Comparison of ENCODE assay signal across 2 fruit fly cellular contexts in the genomic region with DNA sequence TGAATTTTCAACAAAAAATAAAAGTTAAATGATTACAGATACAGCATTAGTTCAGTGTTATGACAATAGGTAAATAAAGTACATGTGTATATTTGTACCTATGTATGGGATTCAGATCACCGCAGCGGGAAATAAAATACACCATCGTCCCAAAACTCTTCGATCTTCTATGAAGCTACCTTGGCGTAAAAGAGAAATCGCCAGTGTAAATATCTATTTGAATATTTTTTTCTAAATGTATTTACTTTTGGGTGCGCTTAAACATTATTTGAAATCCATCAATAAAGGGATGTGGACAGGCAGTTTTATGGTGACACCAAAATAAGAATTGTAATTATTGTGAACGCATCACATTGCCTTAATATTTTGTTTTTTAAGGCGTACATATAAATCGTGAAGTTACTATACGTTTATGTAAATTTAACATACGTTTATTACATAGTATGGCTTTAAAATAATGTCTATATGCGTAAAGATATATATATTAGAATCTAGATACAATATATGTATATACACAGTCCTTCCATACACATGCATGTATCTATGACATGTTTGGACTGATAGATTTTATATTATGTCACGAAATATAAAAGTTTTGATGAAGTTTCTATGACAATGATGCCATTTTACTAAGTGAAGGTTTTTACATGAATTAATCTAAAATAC.
A peak's percentile ranks its signal among the peaks of the same experiment; 100 is the strongest.
TF ChIP-seq lines count a peak whose summit lies in the region.

Gene anne, plus strand, starts transcription at position 263 of the 666 bp plus-strand sequence.

TF ChIP-seq in whole organism, embryonic, 481 proteins besides CTCF, POLR2A, EP300 and RAD21 (continued from another document and continues in another):
- TF ChIP-seq CG2712 (tag; optimal IDR thresholded peaks at IDR 0.05; lab: Kevin White, UChicago), result peak; percentile 64
- peak; percentile 1 for TF ChIP-seq unpg (GFP tag; optimal IDR thresholded peaks at IDR 0.05; lab: Kevin White, UChicago)
- no peak for TF ChIP-seq gcm2 (GFP tag; optimal IDR thresholded peaks at IDR 0.05; lab: Kevin White, UChicago)
- no peak for TF ChIP-seq luna (GFP tag; optimal IDR thresholded peaks at IDR 0.05; lab: Kevin White, UChicago)
- TF ChIP-seq CG17361 (GFP tag; IDR thresholded peaks at IDR 0.05; lab: Robert Waterston, UW), result 0 out of 3 replicates have a peak, but pooled peaks have one; percentile 36
- TF ChIP-seq CG2199 (GFP tag; IDR thresholded peaks at IDR 0.05; lab: Robert Waterston, UW), result peak; percentile 83; the same call in 2 of the 3 replicates
- no peak for TF ChIP-seq CG8478 (optimal IDR thresholded peaks at IDR 0.05; lab: Kevin White, UChicago)
- 0 out of 2 replicates have a peak, but pooled peaks have one; percentile 47 for TF ChIP-seq CG32767 (GFP tag; IDR thresholded peaks at IDR 0.05; lab: Robert Waterston, UW)
- TF ChIP-seq Adf1 (GFP tag; IDR thresholded peaks at IDR 0.05; lab: Robert Waterston, UW), result no peak
- TF ChIP-seq sug (tag; optimal IDR thresholded peaks at IDR 0.05; lab: Kevin White, UChicago), result peak; percentile 29
- TF ChIP-seq CG13296 (GFP tag; optimal IDR thresholded peaks at IDR 0.05; lab: Kevin White, UChicago), result no peak
- no peak for TF ChIP-seq jumu (GFP tag; optimal IDR thresholded peaks at IDR 0.05; lab: Kevin White, UChicago)
- TF ChIP-seq CG18764 (GFP tag; optimal IDR thresholded peaks at IDR 0.05; lab: Kevin White, UChicago), result peak; percentile 41
- peak; percentile 86 for TF ChIP-seq row (GFP tag; IDR thresholded peaks at IDR 0.05; lab: Robert Waterston, UW)
- TF ChIP-seq CG10654 (GFP tag; optimal IDR thresholded peaks at IDR 0.05; lab: Kevin White, UChicago), result no peak
- no peak for TF ChIP-seq Fer1 (GFP tag; optimal IDR thresholded peaks at IDR 0.05; lab: Kevin White, UChicago)
- TF ChIP-seq MESR4 (GFP tag; optimal IDR thresholded peaks at IDR 0.05; lab: Kevin White, UChicago), result peak; percentile 28
- peak; percentile 21 for TF ChIP-seq Hsf (GFP tag; optimal IDR thresholded peaks at IDR 0.05; lab: Kevin White, UChicago)
- TF ChIP-seq gsb-n (tag; optimal IDR thresholded peaks at IDR 0.05; lab: Kevin White, UChicago), result no peak
- TF ChIP-seq tna (GFP tag; IDR thresholded peaks at IDR 0.05; lab: Robert Waterston, UW; ENCODE audit: partially characterized antibody), result no peak
- TF ChIP-seq CG17802 (tag; optimal IDR thresholded peaks at IDR 0.05; lab: Kevin White, UChicago), result peak; percentile 98
- peak; percentile 10 for TF ChIP-seq nom (GFP tag; optimal IDR thresholded peaks at IDR 0.05; lab: Kevin White, UChicago)
- TF ChIP-seq Ets65A (GFP tag; lab: Kevin White, UChicago), result no peak
- TF ChIP-seq CG1024 (GFP tag; IDR thresholded peaks at IDR 0.05; lab: Robert Waterston, UW), result peak; percentile 100
- no peak for TF ChIP-seq fd96Cb (tag; optimal IDR thresholded peaks at IDR 0.05; lab: Kevin White, UChicago)
- peak; percentile 65 for TF ChIP-seq zen (tag; optimal IDR thresholded peaks at IDR 0.05; lab: Kevin White, UChicago)
- TF ChIP-seq mam (GFP tag; optimal IDR thresholded peaks at IDR 0.05; lab: Kevin White, UChicago), result peak; percentile 4
- TF ChIP-seq CG10431 (GFP tag; optimal IDR thresholded peaks at IDR 0.05; lab: Kevin White, UChicago), result peak; percentile 23
- no peak for TF ChIP-seq CG31388 (GFP tag; optimal IDR thresholded peaks at IDR 0.05; lab: Kevin White, UChicago)
- peak; percentile 75 for TF ChIP-seq CG14710 (tag; optimal IDR thresholded peaks at IDR 0.05; lab: Kevin White, UChicago)
- peak; percentile 84 for TF ChIP-seq CG12659 (GFP tag; optimal IDR thresholded peaks at IDR 0.05; lab: Kevin White, UChicago)
- peak; percentile 23 for TF ChIP-seq CG17829 (tag; optimal IDR thresholded peaks at IDR 0.05; lab: Kevin White, UChicago)
- no peak for TF ChIP-seq CG14014 (GFP tag; IDR thresholded peaks at IDR 0.05; lab: Robert Waterston, UW)
- peak; percentile 70 for TF ChIP-seq Lhr (GFP tag; optimal IDR thresholded peaks at IDR 0.05; lab: Kevin White, UChicago)
- TF ChIP-seq sqz (GFP tag; optimal IDR thresholded peaks at IDR 0.05; lab: Kevin White, UChicago), result peak; percentile 14
- no peak for TF ChIP-seq bigmax (GFP tag; optimal IDR thresholded peaks at IDR 0.05; lab: Kevin White, UChicago)
- TF ChIP-seq Sry-δ (GFP tag; optimal IDR thresholded peaks at IDR 0.05; lab: Kevin White, UChicago), result peak; percentile 51
- TF ChIP-seq Sox100B (GFP tag; optimal IDR thresholded peaks at IDR 0.05; lab: Kevin White, UChicago), result no peak
- TF ChIP-seq CG18619 (GFP tag; optimal IDR thresholded peaks at IDR 0.05; lab: Kevin White, UChicago), result no peak
- peak; percentile 92 for TF ChIP-seq CG4617 (GFP tag; optimal IDR thresholded peaks at IDR 0.05; lab: Kevin White, UChicago; ENCODE audit: borderline replicate concordance)
- TF ChIP-seq CG15073 (GFP tag; optimal IDR thresholded peaks at IDR 0.05; lab: Kevin White, UChicago), result no peak
- TF ChIP-seq Dfd (GFP tag; optimal IDR thresholded peaks at IDR 0.05; lab: Kevin White, UChicago), result peak in 1 of 2 experiments; percentile 9
- TF ChIP-seq CG8924 (tag; optimal IDR thresholded peaks at IDR 0.05; lab: Kevin White, UChicago), result peak; percentile 32
- TF ChIP-seq lilli (GFP tag; optimal IDR thresholded peaks at IDR 0.05; lab: Kevin White, UChicago), result no peak
- peak; percentile 68 for TF ChIP-seq Ets97D (GFP tag; optimal IDR thresholded peaks at IDR 0.05; lab: Kevin White, UChicago)
- peak; percentile 100 for TF ChIP-seq CG1603 (tag; optimal IDR thresholded peaks at IDR 0.05; lab: Kevin White, UChicago)
- TF ChIP-seq ssp (GFP tag; IDR thresholded peaks at IDR 0.05; lab: Robert Waterston, UW), result peak; percentile 99
- TF ChIP-seq CG6254 (GFP tag; optimal IDR thresholded peaks at IDR 0.05; lab: Kevin White, UChicago), result no peak
- peak; percentile 12 for TF ChIP-seq pho (GFP tag; optimal IDR thresholded peaks at IDR 0.05; lab: Kevin White, UChicago)
- TF ChIP-seq pfk (GFP tag; optimal IDR thresholded peaks at IDR 0.05; lab: Kevin White, UChicago), result peak; percentile 97
- TF ChIP-seq nmo (GFP tag; optimal IDR thresholded peaks at IDR 0.05; lab: Kevin White, UChicago), result no peak
- TF ChIP-seq BEAF-32 (GFP tag; optimal IDR thresholded peaks at IDR 0.05; lab: Kevin White, UChicago), result peak; percentile 47
- peak; percentile 41 for TF ChIP-seq dmrt11E (tag; optimal IDR thresholded peaks at IDR 0.05; lab: Kevin White, UChicago)
- peak; percentile 34 for TF ChIP-seq CG15601 (tag; optimal IDR thresholded peaks at IDR 0.05; lab: Kevin White, UChicago)
- TF ChIP-seq Sry-β (GFP tag; optimal IDR thresholded peaks at IDR 0.05; lab: Kevin White, UChicago), result peak; percentile 3
- no peak for TF ChIP-seq CG15011 (GFP tag; optimal IDR thresholded peaks at IDR 0.05; lab: Kevin White, UChicago)
- no peak for TF ChIP-seq CG42726 (GFP tag; IDR thresholded peaks at IDR 0.05; lab: Robert Waterston, UW; ENCODE audit: partially characterized antibody)
- TF ChIP-seq phol (tag; optimal IDR thresholded peaks at IDR 0.05; lab: Kevin White, UChicago), result peak; percentile 68
- TF ChIP-seq pzg (GFP tag; optimal IDR thresholded peaks at IDR 0.05; lab: Kevin White, UChicago), result peak; percentile 86
- peak; percentile 31 for TF ChIP-seq trem (tag; optimal IDR thresholded peaks at IDR 0.05; lab: Kevin White, UChicago)
- TF ChIP-seq Gug (GFP tag; IDR thresholded peaks at IDR 0.05; lab: Robert Waterston, UW), result no peak
- no peak for TF ChIP-seq CG1602 (GFP tag; optimal IDR thresholded peaks at IDR 0.05; lab: Kevin White, UChicago)

TF ChIP-seq in whole organism, wandering third instar larva, 38 proteins besides CTCF, POLR2A, EP300 and RAD21 (continued from another document):
- TF ChIP-seq HLH106 (tag; optimal IDR thresholded peaks at IDR 0.05; lab: Kevin White, UChicago) (no peak), Dif (GFP tag; optimal IDR thresholded peaks at IDR 0.05; lab: Kevin White, UChicago; ENCODE audit: partially characterized antibody) (no peak), dl (GFP tag; optimal IDR thresholded peaks at IDR 0.05; lab: Kevin White, UChicago; ENCODE audit: insufficient read depth in 1 of 2, partially characterized antibody in 2 of 2) (no peak), rgr (GFP tag; optimal IDR thresholded peaks at IDR 0.05; lab: Kevin White, UChicago) (peak; percentile 75)
